Fruit fly (Drosophila melanogaster) whole organism, embryonic: Measurements from ENCODE around the gene Muc68E.

Experiments used
- Atf3 ChIP-seq: fragments of 200-800 bp; sonication (Bioruptor generic); optimal IDR thresholded peaks from 3 replicates; lab custom pipeline; 2016; ENCODE audit warnings: missing biosample characterization, missing genetic modification characterization
- CG11504 ChIP-seq: fragments of 200-800 bp; sonication (Bioruptor generic); optimal IDR thresholded peaks from 3 replicates; lab custom pipeline; 2019; ENCODE audit warnings: missing biosample characterization, mild to moderate bottlenecking, missing genetic modification characterization, moderate library complexity
- CG11696 ChIP-seq: fragments of 200-800 bp; sonication (Bioruptor generic); IDR thresholded peaks from 2 replicates; pipeline ENCODE4 v1.3.6; 2022; ENCODE audit warnings: missing biosample characterization, missing genetic modification characterization
- CG14014 ChIP-seq: fragments of 200-800 bp; sonication (Bioruptor generic); IDR thresholded peaks from 2 replicates; pipeline ENCODE4 v1.3.6; 2022; ENCODE audit warnings: missing biosample characterization, missing genetic modification characterization
- CG15011 ChIP-seq: fragments of 200-800 bp; sonication (Bioruptor generic); optimal IDR thresholded peaks from 3 replicates; lab custom pipeline; 2018; ENCODE audit warnings: missing biosample characterization, mild to moderate bottlenecking, missing genetic modification characterization
- CG15601 ChIP-seq: fragments of 200-800 bp; sonication (Bioruptor generic); optimal IDR thresholded peaks from 3 replicates; lab custom pipeline; 2019; ENCODE audit warnings: missing biosample characterization, mild to moderate bottlenecking, missing genetic modification characterization, moderate library complexity
- CG16815 ChIP-seq: fragments of 200-800 bp; sonication (Bioruptor generic); optimal IDR thresholded peaks from 3 replicates; lab custom pipeline; 2017; ENCODE audit warnings: missing biosample characterization, mild to moderate bottlenecking, missing genetic modification characterization
- CG18011 ChIP-seq: fragments of 200-800 bp; sonication (Bioruptor generic); optimal IDR thresholded peaks from 2 replicates; lab custom pipeline; 2017; ENCODE audit warnings: missing biosample characterization, missing genetic modification characterization, mild to moderate bottlenecking, moderate library complexity, missing genotype
- CG18476 ChIP-seq: fragments of 200-800 bp; sonication (Bioruptor generic); optimal IDR thresholded peaks from 2 replicates; lab custom pipeline; 2016; ENCODE audit warnings: missing biosample characterization, mild to moderate bottlenecking, missing genetic modification characterization
- CG4404 ChIP-seq: fragments of 200-800 bp; sonication (Bioruptor generic); IDR thresholded peaks from 2 replicates; pipeline ENCODE4 v1.3.6; 2022; ENCODE audit warnings: missing biosample characterization, missing genetic modification characterization
- CG4424 ChIP-seq: fragments of 200-800 bp; sonication (Bioruptor generic); optimal IDR thresholded peaks from 3 replicates; lab custom pipeline; 2016; ENCODE audit warnings: missing biosample characterization, missing genetic modification characterization
- CG4617 ChIP-seq: fragments of 200-800 bp; sonication (Bioruptor generic); optimal IDR thresholded peaks from 3 replicates; lab custom pipeline; 2016; ENCODE audit warnings: missing biosample characterization, missing genetic modification characterization, borderline replicate concordance
- CG6175 ChIP-seq: fragments of 200-800 bp; sonication (Bioruptor generic); IDR thresholded peaks from 3 replicates; pipeline ENCODE4 v1.3.6; 2022; ENCODE audit warnings: missing biosample characterization, missing genetic modification characterization
- CG8281 ChIP-seq: fragments of 200-800 bp; sonication (Bioruptor generic); optimal IDR thresholded peaks from 2 replicates; lab custom pipeline; 2018; ENCODE audit warnings: missing biosample characterization, mild to moderate bottlenecking, missing genetic modification characterization, moderate library complexity
- CTCF ChIP-seq: fragments of 200-800 bp; sonication (Bioruptor generic); optimal IDR thresholded peaks from 2 replicates; lab custom pipeline; 2017; ENCODE audit warnings: missing biosample characterization, mild to moderate bottlenecking, missing genetic modification characterization, moderate library complexity
- Camta ChIP-seq: fragments of 200-800 bp; sonication (Bioruptor generic); optimal IDR thresholded peaks from 2 replicates; lab custom pipeline; 2016; ENCODE audit warnings: missing biosample characterization, missing genetic modification characterization
- Drgx ChIP-seq: fragments of 200-800 bp; sonication (Bioruptor generic); IDR thresholded peaks from 2 replicates; pipeline ENCODE4 v1.3.6; 2022; ENCODE audit warnings: missing biosample characterization, missing genetic modification characterization
- Eip74EF ChIP-seq, 2 experiments: fragments of 200-800 bp in 1 of 2; fragments of >200 bp in 1 of 2; sonication (Bioruptor generic) in 1 of 2; optimal IDR thresholded peaks; 2 replicates each; lab custom pipeline; 2017 to 2019; ENCODE audit warnings: missing biosample characterization in 2 of 2, missing genetic modification characterization in 2 of 2, mild to moderate bottlenecking in 1 of 2, moderate library complexity in 1 of 2
- Hmr ChIP-seq: fragments of 200-800 bp; sonication (Bioruptor generic); optimal IDR thresholded peaks from 3 replicates; lab custom pipeline; 2017; ENCODE audit warnings: mild to moderate bottlenecking, missing biosample characterization, missing genetic modification reagents, missing genetic modification characterization
- Hr3 ChIP-seq: fragments of 200-800 bp; sonication (Bioruptor generic); optimal IDR thresholded peaks from 3 replicates; lab custom pipeline; 2016; ENCODE audit warnings: missing biosample characterization, missing genetic modification characterization
- Mad ChIP-seq: fragments of 200-800 bp; sonication (Bioruptor generic); optimal IDR thresholded peaks from 2 replicates; lab custom pipeline; 2016; ENCODE audit warnings: missing biosample characterization, missing genetic modification characterization
- NC2β ChIP-seq: fragments of 200-800 bp; sonication (Bioruptor generic); optimal IDR thresholded peaks from 2 replicates; lab custom pipeline; 2016; ENCODE audit warnings: missing biosample characterization, missing genetic modification characterization
- Spps ChIP-seq: fragments of 200-800 bp; sonication (Bioruptor generic); optimal IDR thresholded peaks from 2 replicates; lab custom pipeline; 2018; ENCODE audit warnings: missing biosample characterization, mild to moderate bottlenecking, missing genetic modification characterization
- ab ChIP-seq: fragments of 200-800 bp; sonication (Bioruptor generic); optimal IDR thresholded peaks from 2 replicates; lab custom pipeline; 2016; ENCODE audit warnings: missing biosample characterization, missing genetic modification characterization
- amos ChIP-seq: fragments of 200-800 bp; sonication (Bioruptor generic); IDR thresholded peaks from 2 replicates; pipeline ENCODE4 v1.3.6; 2022; ENCODE audit warnings: missing biosample characterization, missing genetic modification characterization; ENCODE audit not compliant: partially characterized antibody
- ato ChIP-seq: fragments of 200-800 bp; sonication (Bioruptor generic); IDR thresholded peaks from 2 replicates; pipeline ENCODE4 v1.3.6; 2022; ENCODE audit warnings: missing biosample characterization, missing genetic modification characterization; ENCODE audit not compliant: partially characterized antibody
- bigmax ChIP-seq: fragments of 200-800 bp; sonication (Bioruptor generic); optimal IDR thresholded peaks from 2 replicates; lab custom pipeline; 2018; ENCODE audit warnings: missing biosample characterization, mild to moderate bottlenecking, missing genetic modification characterization
- cad ChIP-seq: fragments of >200 bp; optimal IDR thresholded peaks from 2 replicates; lab custom pipeline; 2017; ENCODE audit warnings: missing biosample characterization, missing genetic modification characterization
- crol ChIP-seq: fragments of 200-800 bp; sonication (Bioruptor generic); IDR thresholded peaks from 2 replicates; pipeline ENCODE4 v1.3.6; 2022; ENCODE audit warnings: missing biosample characterization, missing genetic modification characterization
- dan ChIP-seq: fragments of 200-800 bp; sonication (Bioruptor generic); IDR thresholded peaks from 2 replicates; pipeline ENCODE4 v1.3.6; 2022; ENCODE audit warnings: missing biosample characterization, missing genetic modification characterization
- dati ChIP-seq: fragments of 200-800 bp; sonication (Bioruptor generic); IDR thresholded peaks from 2 replicates; pipeline ENCODE4 v1.3.6; 2022; ENCODE audit warnings: missing biosample characterization, missing genetic modification characterization
- dpn ChIP-seq, 2 experiments: fragments of 200-800 bp; sonication (Bioruptor generic); optimal IDR thresholded peaks; 3 replicates each; lab custom pipeline; 2016; ENCODE audit warnings: missing biosample characterization in 2 of 2, missing genetic modification characterization in 2 of 2
- esg ChIP-seq: fragments of 200-800 bp; sonication (Bioruptor generic); conservative IDR thresholded peaks from 2 replicates; pipeline ENCODE4 v1.3.6; 2022; ENCODE audit warnings: missing biosample characterization, missing genetic modification characterization
- eve ChIP-seq, 2 experiments: fragments of >200 bp; optimal IDR thresholded peaks; 2 replicates each; lab custom pipeline; 2017; ENCODE audit warnings: missing biosample characterization in 2 of 2, missing genetic modification characterization in 2 of 2
- fd3F ChIP-seq: fragments of 200-800 bp; sonication (Bioruptor generic); optimal IDR thresholded peaks from 2 replicates; lab custom pipeline; 2018; ENCODE audit warnings: missing biosample characterization, mild to moderate bottlenecking, missing genetic modification characterization, moderate library complexity
- kah ChIP-seq: fragments of 200-800 bp; sonication (Bioruptor generic); optimal IDR thresholded peaks from 2 replicates; lab custom pipeline; 2018; ENCODE audit warnings: missing biosample characterization, mild to moderate bottlenecking, missing genetic modification characterization
- knrl ChIP-seq: fragments of 200-800 bp; sonication (Bioruptor generic); IDR thresholded peaks from 3 replicates; pipeline ENCODE4 v1.3.6; 2022; ENCODE audit warnings: missing biosample characterization, missing genetic modification characterization; ENCODE audit not compliant: partially characterized antibody
- lmd ChIP-seq: fragments of 200-800 bp; sonication (Bioruptor generic); IDR thresholded peaks from 2 replicates; pipeline ENCODE4 v1.3.6; 2022; ENCODE audit warnings: missing biosample characterization, missing genetic modification characterization
- lola ChIP-seq, 3 experiments: fragments of >200 bp in 2 of 3; fragments of 200-800 bp in 1 of 3; sonication (Bioruptor generic) in 1 of 3; optimal IDR thresholded peaks; 2 replicates each; lab custom pipeline; 2017 to 2019; ENCODE audit warnings: missing biosample characterization in 3 of 3, missing genetic modification characterization in 3 of 3, mild to moderate bottlenecking in 1 of 3, moderate library complexity in 1 of 3
- mld ChIP-seq: fragments of 200-800 bp; sonication (Bioruptor generic); IDR thresholded peaks from 3 replicates; pipeline ENCODE4 v1.3.6; 2022; ENCODE audit warnings: missing biosample characterization, missing genetic modification characterization; ENCODE audit not compliant: partially characterized antibody
- phol ChIP-seq: fragments of 200-800 bp; sonication (Bioruptor generic); optimal IDR thresholded peaks from 3 replicates; lab custom pipeline; 2018; ENCODE audit warnings: missing biosample characterization, mild to moderate bottlenecking, missing genetic modification characterization, moderate library complexity
- pzg ChIP-seq: fragments of 200-800 bp; sonication (Bioruptor generic); optimal IDR thresholded peaks from 3 replicates; lab custom pipeline; 2018; ENCODE audit warnings: missing biosample characterization, mild to moderate bottlenecking, missing genetic modification characterization, moderate library complexity
- ranshi ChIP-seq: fragments of 200-800 bp; sonication (Bioruptor generic); IDR thresholded peaks from 2 replicates; pipeline ENCODE4 v1.3.6; 2022; ENCODE audit warnings: missing biosample characterization, missing genetic modification characterization
- sens ChIP-seq: fragments of 200-800 bp; sonication (Bioruptor generic); peaks from one replicate; lab custom pipeline; 2016; ENCODE audit warnings: missing biosample characterization, missing genetic modification characterization
- slou ChIP-seq: fragments of 200-800 bp; sonication (Bioruptor generic); optimal IDR thresholded peaks from 3 replicates; lab custom pipeline; 2016; ENCODE audit warnings: missing biosample characterization, missing genetic modification characterization
- vfl ChIP-seq: fragments of 200-800 bp; sonication (Bioruptor generic); optimal IDR thresholded peaks from 2 replicates; lab custom pipeline; 2016; ENCODE audit warnings: missing biosample characterization, missing genetic modification characterization
- zen ChIP-seq: fragments of 200-800 bp; sonication (Bioruptor generic); optimal IDR thresholded peaks from 3 replicates; lab custom pipeline; 2018; ENCODE audit warnings: missing biosample characterization, mild to moderate bottlenecking, missing genetic modification characterization, moderate library complexity

Muc68E gene

dm6 chr3L:11925382-11925781 is 47.4 kb downstream of the Muc68E start (continued):
- TF ChIP-seq cad (GFP tag; lab: Kevin White, UChicago) (peak; percentile 99), kah (no peak), zen (tag; lab: Kevin White, UChicago) (peak; percentile 90), Drgx (no peak), dan (GFP tag; lab: Robert Waterston, UW) (no peak), CG16815 (GFP tag; lab: Kevin White, UChicago) (no peak), ab (no peak)

DNA sequence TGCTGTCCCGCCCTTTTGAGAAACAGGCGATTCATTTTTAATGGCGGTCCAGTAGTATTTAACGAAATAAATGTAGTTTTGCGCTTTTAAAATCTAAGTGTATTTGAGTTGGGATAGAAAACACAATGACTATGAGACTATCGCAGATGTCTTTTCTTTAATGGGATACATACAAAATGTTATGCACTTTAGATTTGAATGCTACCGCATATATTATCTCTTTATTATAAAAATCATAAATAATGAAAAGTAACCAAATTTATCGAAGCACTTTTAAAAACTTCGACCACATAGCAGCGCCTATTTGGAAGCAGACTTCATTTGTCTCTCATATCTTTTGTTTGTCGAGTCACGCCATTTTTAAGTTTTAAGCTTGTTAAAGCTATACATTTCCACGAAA is 48.1 kb downstream of the Muc68E start, which contains the start of gene SdhAL:
Gene SdhAL (minus strand): TSS at position 101 of the 400 bp plus-strand sequence.
- no peak for TF ChIP-seq slou (GFP tag; lab: Kevin White, UChicago)
- TF ChIP-seq CG15601 = no peak
- no peak for TF ChIP-seq CG16815 (GFP tag; lab: Kevin White, UChicago)
- no peak for TF ChIP-seq zen (tag; lab: Kevin White, UChicago)
- TF ChIP-seq dati (GFP tag; lab: Robert Waterston, UW) = no peak
- no peak for TF ChIP-seq CG14014
- no peak for TF ChIP-seq CG11504 (tag; lab: Kevin White, UChicago)
- TF ChIP-seq fd3F (GFP tag; lab: Kevin White, UChicago) = no peak
- TF ChIP-seq CG15011 (GFP tag; lab: Kevin White, UChicago) = no peak
- TF ChIP-seq CG4617 (GFP tag; lab: Kevin White, UChicago) = no peak
- TF ChIP-seq eve (GFP tag; optimal IDR thresholded peaks at IDR 0.05; lab: Kevin White, UChicago) = no peak
- no peak for TF ChIP-seq NC2β (GFP tag; lab: Kevin White, UChicago)

- TF ChIP-seq esg (GFP tag; lab: Robert Waterston, UW) (no peak), CG8281 (no peak), CG18011 (no peak), ranshi (no peak), sens (GFP tag; lab: Kevin White, UChicago) (no peak), vfl (GFP tag; lab: Kevin White, UChicago) (no peak), mld (GFP tag; lab: Robert Waterston, UW) (no peak), crol (no peak), kah (no peak), lola (GFP tag; optimal IDR thresholded peaks at IDR 0.05; lab: Kevin White, UChicago) (no peak), bigmax (GFP tag; lab: Kevin White, UChicago) (no peak), CG4404 (GFP tag; lab: Robert Waterston, UW) (no peak), phol (tag; lab: Kevin White, UChicago) (no peak)
Measured at dm6 chr3L:11921213-11921612, 51.6 kb downstream of the Muc68E start, which contains the start of gene CG11588. CG11588 (plus strand) TSS chr3L:11921513.

- TF ChIP-seq CG4424 (GFP tag; lab: Kevin White, UChicago) (no peak), Spps (tag; lab: Kevin White, UChicago) (no peak), dpn (GFP tag; optimal IDR thresholded peaks at IDR 0.05; lab: Kevin White, UChicago) (no peak), CG11696 (GFP tag; lab: Robert Waterston, UW) (no peak), Hr3 (GFP tag; lab: Kevin White, UChicago) (peak; percentile 94), Mad (no peak), CG6175 (GFP tag; lab: Robert Waterston, UW) (no peak), CTCF (peak; percentile 47), ato (no peak), CG18476 (GFP tag; lab: Kevin White, UChicago) (no peak), Hmr (no peak), CG8281 (peak; percentile 39), Camta (no peak), Atf3 (GFP tag; lab: Kevin White, UChicago) (peak; percentile 25), lmd (GFP tag; lab: Robert Waterston, UW) (no peak), knrl (no peak), amos (GFP tag; lab: Robert Waterston, UW) (peak; percentile 22), pzg (GFP tag; lab: Kevin White, UChicago) (no peak), Eip74EF (GFP tag; optimal IDR thresholded peaks at IDR 0.05; lab: Kevin White, UChicago) (peak in 1 of 2 experiments; percentile 25)
Measured at dm6 chr3L:11918217-11918616, 54.6 kb downstream of the Muc68E start.
